Worm (Caenorhabditis elegans): ENCODE data around the gene col-185.

DNA sequence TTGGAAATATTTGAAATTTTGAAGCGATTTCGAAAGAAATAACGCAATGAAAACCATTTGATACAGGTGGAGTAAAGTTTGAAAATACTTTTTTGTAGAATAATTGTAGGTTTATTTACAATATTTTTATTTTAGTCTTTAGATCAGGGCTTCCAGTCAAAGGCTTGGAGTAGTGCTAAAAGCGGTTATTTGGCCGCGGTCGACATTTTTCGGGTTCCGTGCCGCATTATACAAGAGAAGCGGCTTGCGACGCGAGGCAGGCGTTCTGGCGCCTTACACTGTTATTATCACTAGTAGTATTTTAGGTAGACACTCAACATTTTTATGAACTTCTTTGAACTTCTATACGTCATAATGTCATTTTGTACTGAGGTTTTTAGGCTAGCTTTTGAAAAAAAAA lies 4.4 kb downstream of the col-185 start:
- TF ChIP-seq ama-1 (optimal IDR thresholded peaks at IDR 0.05): no peak
- TF ChIP-seq ama-1 (GFP tag; optimal IDR thresholded peaks at IDR 0.05): no peak
- TF ChIP-seq lin-40 (tag; optimal IDR thresholded peaks at IDR 0.05): no peak
- TF ChIP-seq unc-130 (GFP tag; optimal IDR thresholded peaks at IDR 0.05): no peak
- TF ChIP-seq Y79H2A.3 (GFP tag; conservative IDR thresholded peaks at IDR 0.05): no peak
- TF ChIP-seq akir-1 (GFP tag; optimal IDR thresholded peaks at IDR 0.05): no peak
- no peak for TF ChIP-seq F23B12.7 (tag; optimal IDR thresholded peaks at IDR 0.05; ENCODE audit: insufficient read depth)
